Worm (Caenorhabditis elegans): ENCODE measurements around the gene F48F7.6.

F48F7.6 gene

DNA sequence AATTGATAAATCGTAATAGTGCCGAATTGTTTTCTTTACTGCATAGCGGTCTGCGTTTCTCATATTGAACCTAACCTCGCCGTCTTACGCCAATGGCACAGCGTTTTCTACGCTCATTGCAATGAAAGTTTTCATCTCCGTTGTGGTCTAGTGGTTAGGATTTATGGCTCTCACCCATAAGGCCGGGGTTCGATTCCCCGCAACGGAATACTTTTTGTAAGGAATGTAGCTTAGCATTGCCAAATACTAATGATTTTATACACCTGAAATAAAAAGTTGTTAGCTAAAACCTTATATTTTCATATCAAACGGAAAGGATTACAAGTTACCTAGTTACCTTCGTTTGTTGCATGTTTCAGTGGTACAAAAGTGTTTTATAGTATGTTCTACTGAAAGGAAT lies 38.2 kb downstream of the F48F7.6 start (continued):
- TF ChIP-seq madf-6 (GFP tag; IDR thresholded peaks at IDR 0.05) (peak; percentile 65; the same call in 1 of the 2 replicates), xnd-1 (tag; optimal IDR thresholded peaks at IDR 0.05) (no peak), pbrm-1 (GFP tag; IDR thresholded peaks at IDR 0.05) (peak; percentile 79), B0261.1 (tag; optimal IDR thresholded peaks at IDR 0.05) (peak; percentile 98), F49E8.2 (tag; optimal IDR thresholded peaks at IDR 0.05; ENCODE audit: insufficient read depth) (no peak), him-1 (tag; optimal IDR thresholded peaks at IDR 0.05) (peak; percentile 89), attf-5 (GFP tag; optimal IDR thresholded peaks at IDR 0.05) (peak; percentile 68), unc-130 (GFP tag; optimal IDR thresholded peaks at IDR 0.05) (peak; percentile 31), egrh-3 (GFP tag; IDR thresholded peaks at IDR 0.05) (no peak; the same call in 1 of the 2 replicates), efl-1 (GFP tag; optimal IDR thresholded peaks at IDR 0.05) (no peak), hrde-1 (tag; optimal IDR thresholded peaks at IDR 0.05; ENCODE audit: borderline replicate concordance) (peak; percentile 67), nhr-179 (tag; optimal IDR thresholded peaks at IDR 0.05) (no peak)

DNA sequence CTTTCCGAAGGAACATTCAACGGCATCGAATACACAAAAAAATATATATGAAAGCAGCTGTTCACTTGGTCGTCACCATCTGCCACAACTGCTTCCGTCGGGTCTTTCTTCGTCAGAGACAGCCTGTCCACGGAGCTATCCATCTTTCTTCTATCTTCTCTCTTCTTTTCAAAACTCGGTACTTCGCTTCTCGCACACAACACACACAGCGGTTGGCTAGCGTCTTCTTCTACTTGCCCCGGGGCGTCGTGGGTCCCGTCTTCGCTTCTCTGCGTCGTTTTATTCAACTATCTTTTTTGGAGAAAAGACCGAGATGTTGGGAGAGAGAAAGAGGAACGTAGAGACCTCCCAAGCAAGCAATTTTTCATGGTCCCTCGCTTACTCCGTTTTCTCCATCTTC lies 39.1 kb downstream of the F48F7.6 start:
- TF ChIP-seq ceh-27 (GFP tag; optimal IDR thresholded peaks at IDR 0.05) = no peak
- no peak for TF ChIP-seq hrde-1 (tag; optimal IDR thresholded peaks at IDR 0.05; ENCODE audit: borderline replicate concordance)
- no peak for TF ChIP-seq aptf-3 (GFP tag; IDR thresholded peaks at IDR 0.05)
- TF ChIP-seq tbx-9 (tag; optimal IDR thresholded peaks at IDR 0.05; ENCODE audit: borderline replicate concordance) = no peak
- TF ChIP-seq ama-1 (optimal IDR thresholded peaks at IDR 0.05) = no peak
- TF ChIP-seq ama-1 (GFP tag; optimal IDR thresholded peaks at IDR 0.05) = no peak
- no peak for TF ChIP-seq lsy-27 (tag; optimal IDR thresholded peaks at IDR 0.05; ENCODE audit: borderline replicate concordance, insufficient read depth)
- TF ChIP-seq him-1 (tag; optimal IDR thresholded peaks at IDR 0.05) = no peak
- TF ChIP-seq F57C9.4 (tag; optimal IDR thresholded peaks at IDR 0.05) = no peak
- TF ChIP-seq F52B5.7 (tag; optimal IDR thresholded peaks at IDR 0.05) = peak; percentile 19
- no peak for TF ChIP-seq ztf-22 (GFP tag; optimal IDR thresholded peaks at IDR 0.05)
- no peak for TF ChIP-seq ztf-26 (tag; optimal IDR thresholded peaks at IDR 0.05)
- TF ChIP-seq rcor-1 (GFP tag; IDR thresholded peaks at IDR 0.05) = peak; percentile 20; the same call in 1 of the 2 replicates
- TF ChIP-seq fkh-3 (tag; optimal IDR thresholded peaks at IDR 0.05) = no peak
- no peak for TF ChIP-seq F39B2.1 (GFP tag; IDR thresholded peaks at IDR 0.05)
- TF ChIP-seq C17E4.6 (GFP tag; IDR thresholded peaks at IDR 0.05) = no peak
- TF ChIP-seq F22D6.2 (tag; optimal IDR thresholded peaks at IDR 0.05) = no peak
- peak; percentile 12 for TF ChIP-seq attf-5 (GFP tag; optimal IDR thresholded peaks at IDR 0.05)
- TF ChIP-seq ztf-25 (GFP tag; IDR thresholded peaks at IDR 0.05) = no peak
- no peak for TF ChIP-seq ztf-18 (tag; optimal IDR thresholded peaks at IDR 0.05)
- no peak for TF ChIP-seq ztf-6 (GFP tag; IDR thresholded peaks at IDR 0.05)
- TF ChIP-seq egrh-3 (GFP tag; IDR thresholded peaks at IDR 0.05) = no peak
- no peak for TF ChIP-seq madf-6 (GFP tag; IDR thresholded peaks at IDR 0.05)
- TF ChIP-seq snpc-1.1 (tag; optimal IDR thresholded peaks at IDR 0.05; ENCODE audit: insufficient read depth) = no peak
- no peak for TF ChIP-seq let-526 (GFP tag; IDR thresholded peaks at IDR 0.05)
- no peak for TF ChIP-seq ets-4 (GFP tag; optimal IDR thresholded peaks at IDR 0.05)
- no peak for TF ChIP-seq D2030.7 (GFP tag; IDR thresholded peaks at IDR 0.05)
- TF ChIP-seq F10E7.11 (tag; optimal IDR thresholded peaks at IDR 0.05) = no peak
- TF ChIP-seq egl-44 (GFP tag; IDR thresholded peaks at IDR 0.05) = no peak
- TF ChIP-seq efl-1 (GFP tag; optimal IDR thresholded peaks at IDR 0.05) = no peak
- peak; percentile 82 for TF ChIP-seq K12H6.12 (tag; optimal IDR thresholded peaks at IDR 0.05)
- no peak for TF ChIP-seq T26A5.8 (tag; optimal IDR thresholded peaks at IDR 0.05)
- no peak for TF ChIP-seq tbp1 (GFP tag; optimal IDR thresholded peaks at IDR 0.05)
- no peak for TF ChIP-seq hlh-26 (GFP tag; conservative IDR thresholded peaks at IDR 0.05)
- TF ChIP-seq nfyb-1 (GFP tag; IDR thresholded peaks at IDR 0.05) = 0 out of 2 replicates have a peak, but pooled peaks have one; percentile 37
- TF ChIP-seq cebp-1 (GFP tag; IDR thresholded peaks at IDR 0.05) = no peak
- TF ChIP-seq cebp-1 (tag; optimal IDR thresholded peaks at IDR 0.05) = peak; percentile 47
- no peak for TF ChIP-seq F23B12.7 (tag; optimal IDR thresholded peaks at IDR 0.05; ENCODE audit: insufficient read depth)
- no peak for TF ChIP-seq B0261.1 (tag; optimal IDR thresholded peaks at IDR 0.05)
- TF ChIP-seq F55B11.4 (tag; optimal IDR thresholded peaks at IDR 0.05; ENCODE audit: borderline replicate concordance, insufficient read depth) = no peak
- no peak for TF ChIP-seq sptf-2 (GFP tag; optimal IDR thresholded peaks at IDR 0.05)
